Worm (Caenorhabditis elegans) whole organism, L4 larva: ENCODE results near the gene Y57G11B.2.

Source experiments
- F10B5.3 ChIP-seq: sonication (generic microtip); optimal IDR thresholded peaks from 2 replicates; lab custom pipeline; 2016; ENCODE audit warnings: mild to moderate bottlenecking, missing genetic modification characterization, missing compliant biosample characterization
- F37D6.2 ChIP-seq: sonication (generic microtip); optimal IDR thresholded peaks from 2 replicates; lab custom pipeline; 2016; ENCODE audit warnings: mild to moderate bottlenecking, missing genetic modification characterization, missing compliant biosample characterization
- F49E8.2 ChIP-seq: sonication (generic microtip); optimal IDR thresholded peaks from 2 replicates; lab custom pipeline; 2016; ENCODE audit warnings: missing compliant biosample characterization, mild to moderate bottlenecking, missing genetic modification characterization, borderline replicate concordance
- R02D3.7 ChIP-seq: fragments of 150-350 bp; sonication (generic microtip); optimal IDR thresholded peaks from 3 replicates; lab custom pipeline; 2014; ENCODE audit warnings: missing biosample characterization, missing genetic modification characterization
- T26A8.4 ChIP-seq: fragments of 200-800 bp; sonication (Bioruptor generic); IDR thresholded peaks from 2 replicates; pipeline ENCODE4 v1.3.6; 2022; ENCODE audit warnings: missing genetic modification characterization, missing compliant biosample characterization
- Y105C5A.15 ChIP-seq: fragments of 200-800 bp; sonication (Bioruptor generic); IDR thresholded peaks from 2 replicates; pipeline ENCODE4 v1.3.6; 2022; ENCODE audit warnings: missing genetic modification characterization, missing compliant biosample characterization
- Y48G9A.11 ChIP-seq: fragments of 200-800 bp; sonication (Bioruptor generic); IDR thresholded peaks from 2 replicates; pipeline ENCODE4 v1.3.6; 2022; ENCODE audit warnings: missing genetic modification reagents, missing genetic modification characterization, missing compliant biosample characterization
- ZK337.2 ChIP-seq: fragments of 200-800 bp; sonication (Bioruptor generic); IDR thresholded peaks from 2 replicates; pipeline ENCODE4 v1.3.6; 2022; ENCODE audit warnings: missing genetic modification reagents, missing genetic modification characterization, missing compliant biosample characterization
- ZK546.5 ChIP-seq, 2 experiments: sonication (generic microtip); optimal IDR thresholded peaks; 2 replicates each; lab custom pipeline; 2017; ENCODE audit warnings: missing biosample characterization in 2 of 2, missing genetic modification characterization in 2 of 2
- aha-1 ChIP-seq: fragments of 150-350 bp; peaks from one replicate; lab custom pipeline; 2014; ENCODE audit warnings: missing biosample characterization, missing genetic modification characterization
- arid-1 ChIP-seq: fragments of 200-800 bp; sonication (Bioruptor generic); conservative IDR thresholded peaks from 2 replicates; pipeline ENCODE4 v1.3.6; 2022; ENCODE audit warnings: missing genetic modification reagents, missing genetic modification characterization, missing compliant biosample characterization
- ceh-32 ChIP-seq: sonication (generic microtip); optimal IDR thresholded peaks from 2 replicates; lab custom pipeline; 2016; ENCODE audit warnings: mild to moderate bottlenecking, missing genetic modification characterization, missing compliant biosample characterization; ENCODE audit not compliant: poor library complexity
- ceh-82 ChIP-seq: sonication (generic microtip); optimal IDR thresholded peaks from 2 replicates; lab custom pipeline; 2017; ENCODE audit warnings: missing biosample characterization, missing genetic modification characterization
- ces-1 ChIP-seq: fragments of 150-350 bp; sonication (generic microtip); optimal IDR thresholded peaks from 4 replicates; lab custom pipeline; 2014; ENCODE audit warnings: missing biosample characterization, missing genetic modification reagents, missing genetic modification characterization
- daf-12 ChIP-seq: fragments of 150-350 bp; optimal IDR thresholded peaks from 2 replicates; lab custom pipeline; 2014; ENCODE audit warnings: missing biosample characterization, missing genetic modification reagents, missing genetic modification characterization
- dmd-9 ChIP-seq: fragments of 200-800 bp; sonication (Bioruptor generic); IDR thresholded peaks from 2 replicates; pipeline ENCODE4 v1.3.6; 2022; ENCODE audit warnings: missing genetic modification reagents, missing genetic modification characterization, missing compliant biosample characterization
- dpl-1 ChIP-seq: fragments of 150-350 bp; optimal IDR thresholded peaks from 2 replicates; lab custom pipeline; 2014; ENCODE audit warnings: missing biosample characterization, missing genetic modification reagents, missing genetic modification characterization
- duxl-1 ChIP-seq: sonication (generic microtip); optimal IDR thresholded peaks from 2 replicates; lab custom pipeline; 2016; ENCODE audit warnings: mild to moderate bottlenecking, missing genetic modification characterization, moderate library complexity, missing compliant biosample characterization; ENCODE audit not compliant: poor library complexity
- egl-27 ChIP-seq: sonication (generic microtip); optimal IDR thresholded peaks from 3 replicates; lab custom pipeline; 2017; ENCODE audit warnings: missing biosample characterization, missing genetic modification reagents, missing genetic modification characterization
- egl-43 ChIP-seq: fragments of 200-800 bp; sonication (Bioruptor generic); IDR thresholded peaks from 2 replicates; pipeline ENCODE4 v1.3.6; 2022; ENCODE audit warnings: missing genetic modification reagents, missing genetic modification characterization, missing compliant biosample characterization
- fkh-10 ChIP-seq: fragments of 150-350 bp; optimal IDR thresholded peaks from 2 replicates; lab custom pipeline; 2014; ENCODE audit warnings: missing biosample characterization, missing genetic modification reagents, missing genetic modification characterization
- hif-1 ChIP-seq, 2 experiments: sonication (generic microtip); optimal IDR thresholded peaks; 2 replicates each; lab custom pipeline; 2016 to 2017; ENCODE audit warnings: missing compliant biosample characterization in 2 of 2, missing genetic modification characterization in 2 of 2, missing genetic modification reagents in 2 of 2, missing genotype in 2 of 2, mild to moderate bottlenecking in 1 of 2
- hmg-1.1 ChIP-seq: fragments of 200-800 bp; sonication (Bioruptor generic); IDR thresholded peaks from 2 replicates; pipeline ENCODE4 v1.3.6; 2022; ENCODE audit warnings: missing genetic modification reagents, missing genetic modification characterization, missing compliant biosample characterization
- lim-7 ChIP-seq: fragments of 200-800 bp; sonication (Bioruptor generic); IDR thresholded peaks from 2 replicates; pipeline ENCODE4 v1.3.6; 2022; ENCODE audit warnings: missing genetic modification characterization, missing compliant biosample characterization
- lin-13 ChIP-seq: fragments of 150-350 bp; optimal IDR thresholded peaks from 2 replicates; lab custom pipeline; 2014; ENCODE audit warnings: missing biosample characterization, missing genetic modification reagents, missing genetic modification characterization
- lin-29 ChIP-seq: fragments of 200-800 bp; sonication (Bioruptor generic); IDR thresholded peaks from 2 replicates; pipeline ENCODE4 v1.3.6; 2022; ENCODE audit warnings: missing genetic modification reagents, missing genetic modification characterization, missing compliant biosample characterization
- lin-39 ChIP-seq: fragments of 150-350 bp; optimal IDR thresholded peaks from 2 replicates; lab custom pipeline; 2014; ENCODE audit warnings: missing biosample characterization, missing genetic modification reagents, missing genetic modification characterization
- madf-5 ChIP-seq, 2 experiments: fragments of 200-800 bp; sonication (Bioruptor generic); IDR thresholded peaks; 2 replicates each; pipeline ENCODE4 v1.3.6; 2022; ENCODE audit warnings: missing compliant biosample characterization in 2 of 2, missing genetic modification characterization in 2 of 2
- mdl-1 ChIP-seq, 2 experiments: fragments of 150-350 bp in 1 of 2; sonication (generic microtip) in 1 of 2; optimal IDR thresholded peaks; 2 replicates each; lab custom pipeline; 2014 to 2017; ENCODE audit warnings: missing biosample characterization in 2 of 2, missing genetic modification characterization in 2 of 2
- mdt-29 ChIP-seq: fragments of 200-800 bp; sonication (Bioruptor generic); IDR thresholded peaks from 2 replicates; pipeline ENCODE4 v1.3.6; 2022; ENCODE audit warnings: missing genetic modification reagents, missing genetic modification characterization, missing compliant biosample characterization
- mep-1 ChIP-seq: fragments of 150-350 bp; sonication (generic microtip); optimal IDR thresholded peaks from 3 replicates; lab custom pipeline; 2014; ENCODE audit warnings: missing biosample characterization, missing genetic modification characterization
- nhr-102 ChIP-seq: sonication (generic microtip); optimal IDR thresholded peaks from 2 replicates; lab custom pipeline; 2016; ENCODE audit warnings: mild to moderate bottlenecking, missing genetic modification characterization, moderate library complexity, missing compliant biosample characterization
- nhr-11 ChIP-seq: fragments of 150-350 bp; optimal IDR thresholded peaks from 2 replicates; lab custom pipeline; 2014; ENCODE audit warnings: missing biosample characterization, missing genetic modification characterization
- nhr-111 ChIP-seq: fragments of 200-800 bp; sonication (Bioruptor generic); optimal IDR thresholded peaks from 2 replicates; lab custom pipeline; 2018; ENCODE audit warnings: mild to moderate bottlenecking, missing genetic modification characterization, missing compliant biosample characterization
- nhr-25 ChIP-seq: sonication (generic microtip); optimal IDR thresholded peaks from 2 replicates; lab custom pipeline; 2017; ENCODE audit warnings: missing genetic modification characterization, mild to moderate bottlenecking, missing compliant biosample characterization, antibody characterized with exemption, moderate library complexity, borderline replicate concordance; ENCODE audit not compliant: insufficient read depth
- nhr-41 ChIP-seq: fragments of 200-800 bp; sonication (Bioruptor generic); IDR thresholded peaks from 2 replicates; pipeline ENCODE4 v1.3.6; 2022; ENCODE audit warnings: missing genetic modification reagents, missing genetic modification characterization, missing compliant biosample characterization
- nhr-76 ChIP-seq: fragments of 150-350 bp; optimal IDR thresholded peaks from 2 replicates; lab custom pipeline; 2014; ENCODE audit warnings: missing biosample characterization, missing genetic modification characterization
- pqm-1 ChIP-seq: sonication (generic microtip); optimal IDR thresholded peaks from 2 replicates; lab custom pipeline; 2017; ENCODE audit warnings: missing biosample characterization, missing genetic modification characterization
- rbr-2 ChIP-seq: sonication (generic microtip); optimal IDR thresholded peaks from 2 replicates; lab custom pipeline; 2016; ENCODE audit warnings: missing genotype, missing genetic modification characterization, missing compliant biosample characterization
- set-16 ChIP-seq: fragments of 200-800 bp; sonication (Bioruptor generic); IDR thresholded peaks from 2 replicates; pipeline ENCODE4 v1.3.6; 2022; ENCODE audit warnings: missing genetic modification reagents, missing genetic modification characterization, missing compliant biosample characterization
- skn-1 ChIP-seq: fragments of 150-350 bp; optimal IDR thresholded peaks from 2 replicates; lab custom pipeline; 2014; ENCODE audit warnings: missing biosample characterization, missing genetic modification characterization
- tra-1 ChIP-seq: fragments of 200-800 bp; sonication (Bioruptor generic); IDR thresholded peaks from 2 replicates; pipeline ENCODE4 v1.3.6; 2022; ENCODE audit warnings: missing genetic modification reagents, missing genetic modification characterization, missing compliant biosample characterization
- unc-130 ChIP-seq: sonication (generic microtip); optimal IDR thresholded peaks from 2 replicates; lab custom pipeline; 2016; ENCODE audit warnings: missing genetic modification reagents, missing genetic modification characterization, missing compliant biosample characterization
- unc-62 ChIP-seq, 3 experiments: fragments of 150-350 bp in 1 of 3; sonication (generic microtip); optimal IDR thresholded peaks in 2 of 3; peaks in 1 of 3; 1 replicate in 1 of 3; 2 replicates in 2 of 3; lab custom pipeline; 2014 to 2017; ENCODE audit warnings: missing biosample characterization in 3 of 3, missing genetic modification characterization in 3 of 3, missing genetic modification reagents in 3 of 3, missing genotype in 1 of 3
- vab-7 ChIP-seq: fragments of 200-800 bp; sonication (Bioruptor generic); IDR thresholded peaks from 2 replicates; pipeline ENCODE4 v1.3.6; 2022; ENCODE audit warnings: missing genetic modification reagents, missing genetic modification characterization, missing compliant biosample characterization
- zfp-2 ChIP-seq: sonication (generic microtip); optimal IDR thresholded peaks from 2 replicates; lab custom pipeline; 2016; ENCODE audit warnings: mild to moderate bottlenecking, missing genetic modification characterization, missing compliant biosample characterization
- zip-11 ChIP-seq: fragments of 200-800 bp; sonication (Bioruptor generic); IDR thresholded peaks from 2 replicates; pipeline ENCODE4 v1.3.6; 2022; ENCODE audit warnings: missing genetic modification characterization, missing compliant biosample characterization
- zip-2 ChIP-seq: fragments of 150-350 bp; optimal IDR thresholded peaks from 2 replicates; lab custom pipeline; 2014; ENCODE audit warnings: missing biosample characterization, missing genetic modification characterization

The Y57G11B.2 gene

DNA sequence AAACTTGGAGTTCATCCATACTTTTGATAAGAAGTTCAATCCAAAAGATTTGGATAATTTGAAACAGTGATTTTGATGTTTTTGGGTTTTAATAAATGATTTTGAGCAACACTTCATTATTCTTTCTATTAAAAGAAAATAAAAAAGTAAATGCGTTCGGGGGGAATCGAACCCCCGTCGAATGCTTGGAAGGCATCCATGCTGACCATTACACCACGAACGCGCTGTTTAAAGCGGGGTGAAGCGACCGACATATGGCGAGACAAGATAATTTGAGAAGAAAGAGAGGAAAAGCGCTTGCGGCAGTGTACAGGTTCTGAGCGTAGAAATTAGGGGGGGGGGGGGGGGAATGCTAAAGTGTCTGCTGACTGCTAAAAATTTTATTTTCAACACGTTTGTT is 11.3 kb downstream of the Y57G11B.2 start (continued):
- no peak for TF ChIP-seq zfp-2 (tag; lab: Kevin White, UChicago)
- no peak for TF ChIP-seq F37D6.2 (tag; lab: Kevin White, UChicago)
- peak; percentile 75; the same call in 1 of the 2 replicates for TF ChIP-seq Y105C5A.15
- no peak; the same call in 1 of the 2 replicates for TF ChIP-seq vab-7
- TF ChIP-seq egl-27: no peak
- no peak; the same call in 1 of the 2 replicates for TF ChIP-seq lim-7 (GFP tag; lab: Robert Waterston, UW)
- peak; percentile 73 for TF ChIP-seq mdt-29 (GFP tag; lab: Robert Waterston, UW)
- TF ChIP-seq fkh-10 (GFP tag; lab: Kevin White, UChicago): no peak
- TF ChIP-seq R02D3.7 (tag; lab: Kevin White, UChicago): no peak
- TF ChIP-seq ceh-32 (tag; lab: Kevin White, UChicago): no peak
- no peak for TF ChIP-seq nhr-76 (tag; lab: Kevin White, UChicago)
- no peak for TF ChIP-seq lin-39 (tag; lab: Kevin White, UChicago)
- no peak for TF ChIP-seq dmd-9 (GFP tag; lab: Robert Waterston, UW)
- TF ChIP-seq hmg-1.1 (GFP tag; lab: Robert Waterston, UW): no peak
- TF ChIP-seq zip-11: no peak
- TF ChIP-seq pqm-1 (tag; lab: Kevin White, UChicago): no peak
- TF ChIP-seq nhr-111: peak; percentile 71
- no peak for TF ChIP-seq mdl-1 (tag; optimal IDR thresholded peaks at IDR 0.05; lab: Kevin White, UChicago)
- no peak for TF ChIP-seq dpl-1 (GFP tag; lab: Kevin White, UChicago)
- TF ChIP-seq ces-1: no peak
- peak; percentile 99 for TF ChIP-seq aha-1 (tag; lab: Kevin White, UChicago)
- TF ChIP-seq F10B5.3 (tag; lab: Kevin White, UChicago): no peak
- TF ChIP-seq egl-43: no peak
- TF ChIP-seq hif-1 (tag; optimal IDR thresholded peaks at IDR 0.05; lab: Kevin White, UChicago): no peak
- TF ChIP-seq skn-1: no peak
- TF ChIP-seq madf-5 (GFP tag; IDR thresholded peaks at IDR 0.05; lab: Robert Waterston, UW): peak in 1 of 2 experiments; percentile 64; a peak in 1 of 4 replicates
- peak; percentile 59 for TF ChIP-seq arid-1 (GFP tag; lab: Robert Waterston, UW)
- TF ChIP-seq nhr-11 (tag; lab: Kevin White, UChicago): no peak
- peak; percentile 25 for TF ChIP-seq F49E8.2 (tag; lab: Kevin White, UChicago)
- peak; percentile 42 for TF ChIP-seq unc-130 (GFP tag; lab: Kevin White, UChicago)
- TF ChIP-seq nhr-41 (GFP tag; lab: Robert Waterston, UW): no peak
- TF ChIP-seq ceh-82 (tag; lab: Kevin White, UChicago): no peak
- TF ChIP-seq tra-1 (GFP tag; lab: Robert Waterston, UW): no peak
- TF ChIP-seq Y48G9A.11 (GFP tag; lab: Robert Waterston, UW): peak; percentile 52; the same call in 1 of the 2 replicates
- TF ChIP-seq T26A8.4: no peak
- no peak for TF ChIP-seq lin-29 (GFP tag; lab: Robert Waterston, UW)
- 0 out of 2 replicates have a peak, but pooled peaks have one; percentile 57 for TF ChIP-seq ZK337.2 (GFP tag; lab: Robert Waterston, UW)
- TF ChIP-seq, all 104 proteins: peak for 27

ce11 chrIV:14578650-14579193 is 13.6 kb downstream of the Y57G11B.2 start, which contains the start of gene Y57G11B.8:
Y57G11B.8 (minus strand) TSS chrIV:14578700.
- no peak for TF ChIP-seq nhr-41 (GFP tag; lab: Robert Waterston, UW)
- TF ChIP-seq unc-62 (GFP tag; optimal IDR thresholded peaks at IDR 0.05 in 1 of 2; lab: Kevin White, UChicago): peak in 1 of 2 experiments; percentile 93
- TF ChIP-seq unc-62 (tag; optimal IDR thresholded peaks at IDR 0.05; lab: Kevin White, UChicago): no peak

ce11 chrIV:14580939-14581338 is 15.8 kb downstream of the Y57G11B.2 start, which contains the start of gene irld-18:
irld-18 (minus strand) TSS chrIV:14581039.
- TF ChIP-seq daf-12 (tag; lab: Kevin White, UChicago) (no peak), ceh-82 (tag; lab: Kevin White, UChicago) (no peak), ZK546.5 (tag; optimal IDR thresholded peaks at IDR 0.05; lab: Kevin White, UChicago) (no peak), duxl-1 (tag; lab: Kevin White, UChicago) (no peak), rbr-2 (tag; lab: Kevin White, UChicago) (no peak), zip-2 (tag; lab: Kevin White, UChicago) (no peak), tra-1 (GFP tag; lab: Robert Waterston, UW) (no peak), Y105C5A.15 (no peak), arid-1 (GFP tag; lab: Robert Waterston, UW) (no peak), nhr-25 (tag; lab: Kevin White, UChicago) (no peak), mep-1 (tag; lab: Kevin White, UChicago) (no peak), madf-5 (GFP tag; IDR thresholded peaks at IDR 0.05; lab: Robert Waterston, UW) (no peak), set-16 (GFP tag; lab: Robert Waterston, UW) (no peak), lin-13 (GFP tag; lab: Kevin White, UChicago) (no peak), mdt-29 (GFP tag; lab: Robert Waterston, UW) (no peak), nhr-102 (tag; lab: Kevin White, UChicago) (no peak)
